Comparison of ENCODE assay signal across 1 fruit fly cellular context in genomic region chr3L:3543525-3543971, dm6.
TF ChIP-seq lines count a peak whose summit lies in the region.

No protein-coding gene starts in this region.

TF ChIP-seq in whole organism, embryonic, 481 proteins besides CTCF, POLR2A, EP300 and RAD21 (continued from another document):
- peak; percentile 5 for TF ChIP-seq CG10147 (GFP tag; optimal IDR thresholded peaks at IDR 0.05; lab: Kevin White, UChicago)
TF ChIP-seq in whole organism, embryonic: peak in this region for 163.
